Fruit fly (Drosophila melanogaster) whole organism, adult: Measurements from ENCODE around the gene rols.

Source experiments
- CG11617 ChIP-seq: fragments of 200-800 bp; sonication (Bioruptor generic); optimal IDR thresholded peaks from 2 replicates; lab custom pipeline; 2017; ENCODE audit warnings: mild to moderate bottlenecking, missing biosample characterization, missing genetic modification reagents, missing genetic modification characterization
- CG12768 ChIP-seq: fragments of 200-800 bp; sonication (Bioruptor generic); optimal IDR thresholded peaks from 2 replicates; lab custom pipeline; 2017; ENCODE audit warnings: missing biosample characterization, missing genetic modification characterization, mild to moderate bottlenecking, moderate library complexity, missing genetic modification reagents
- CG14711 ChIP-seq: fragments of 200-800 bp; sonication (Bioruptor generic); optimal IDR thresholded peaks from 2 replicates; lab custom pipeline; 2018; ENCODE audit warnings: missing biosample characterization, mild to moderate bottlenecking, missing genetic modification characterization, moderate library complexity
- CG1620 ChIP-seq: fragments of 200-800 bp; sonication (Bioruptor generic); optimal IDR thresholded peaks from 2 replicates; lab custom pipeline; 2016; ENCODE audit warnings: missing biosample characterization, missing genetic modification characterization
- CG5204 ChIP-seq: fragments of 200-800 bp; sonication (Bioruptor generic); optimal IDR thresholded peaks from 2 replicates; lab custom pipeline; 2016; ENCODE audit warnings: missing biosample characterization, missing genetic modification characterization
- CG7045 ChIP-seq: fragments of 200-800 bp; sonication (Bioruptor generic); optimal IDR thresholded peaks from 2 replicates; lab custom pipeline; 2017; ENCODE audit warnings: missing biosample characterization, mild to moderate bottlenecking, missing genetic modification characterization
- CG7101 ChIP-seq: fragments of 200-800 bp; sonication (Bioruptor generic); optimal IDR thresholded peaks from 2 replicates; lab custom pipeline; 2018; ENCODE audit warnings: missing biosample characterization, mild to moderate bottlenecking, missing genetic modification characterization, moderate library complexity
- Clk ChIP-seq: fragments of 200-800 bp; sonication (Bioruptor generic); optimal IDR thresholded peaks from 2 replicates; lab custom pipeline; 2017; ENCODE audit warnings: missing biosample characterization, missing genetic modification characterization
- Crg-1 ChIP-seq: fragments of 200-800 bp; sonication (Bioruptor generic); optimal IDR thresholded peaks from 2 replicates; lab custom pipeline; 2016; ENCODE audit warnings: missing biosample characterization, missing genetic modification characterization
- Hr96 ChIP-seq: fragments of 200-800 bp; sonication (Bioruptor generic); optimal IDR thresholded peaks from 2 replicates; lab custom pipeline; 2016; ENCODE audit warnings: missing biosample characterization, missing genetic modification characterization
- Mnt ChIP-seq: fragments of 200-800 bp; sonication (Bioruptor generic); optimal IDR thresholded peaks from 2 replicates; lab custom pipeline; 2016; ENCODE audit warnings: missing biosample characterization, mild to moderate bottlenecking, missing genetic modification characterization
- bab1 ChIP-seq: fragments of 200-800 bp; sonication (Bioruptor generic); optimal IDR thresholded peaks from 3 replicates; lab custom pipeline; 2019; ENCODE audit warnings: missing biosample characterization, mild to moderate bottlenecking, missing genetic modification characterization, moderate library complexity
- cic ChIP-seq: fragments of 200-800 bp; sonication (Bioruptor generic); optimal IDR thresholded peaks from 2 replicates; lab custom pipeline; 2017; ENCODE audit warnings: missing biosample characterization, mild to moderate bottlenecking, missing genetic modification characterization, moderate library complexity
- cnc ChIP-seq, 2 experiments: fragments of >200 bp; optimal IDR thresholded peaks; 2 replicates each; lab custom pipeline; 2017
- kay ChIP-seq: fragments of 200-800 bp; sonication (Bioruptor generic); peaks from one replicate; lab custom pipeline; 2016; ENCODE audit warnings: missing biosample characterization, missing genetic modification characterization, borderline replicate concordance
- ovo ChIP-seq: fragments of 200-800 bp; sonication (Bioruptor generic); optimal IDR thresholded peaks from 2 replicates; lab custom pipeline; 2016; ENCODE audit warnings: missing biosample characterization, missing genetic modification characterization
- pad ChIP-seq: fragments of 200-800 bp; sonication (Bioruptor generic); optimal IDR thresholded peaks from 3 replicates; lab custom pipeline; 2017; ENCODE audit warnings: missing biosample characterization, missing genetic modification characterization, mild to moderate bottlenecking, moderate library complexity, missing genetic modification reagents
- tj ChIP-seq: fragments of 200-800 bp; sonication (Bioruptor generic); optimal IDR thresholded peaks from 3 replicates; lab custom pipeline; 2017; ENCODE audit warnings: missing biosample characterization, mild to moderate bottlenecking, missing genetic modification characterization, moderate library complexity
- toe ChIP-seq: fragments of 200-800 bp; sonication (Bioruptor generic); optimal IDR thresholded peaks from 2 replicates; lab custom pipeline; 2016; ENCODE audit warnings: missing biosample characterization, missing genetic modification characterization

Gene rols

dm6 chr3L:12042087-12042486, 22.6 kb downstream of the rols start, which contains the start of gene CG6793:
Gene CG6793 (plus strand): TSS chr3L:12042387.
- TF ChIP-seq Mnt (GFP tag; lab: Kevin White, UChicago) (no peak), kay (GFP tag; lab: Kevin White, UChicago) (no peak), cnc (optimal IDR thresholded peaks at IDR 0.05; lab: Kevin White, UChicago) (no peak), bab1 (GFP tag; lab: Kevin White, UChicago) (no peak), cic (no peak), toe (no peak), Hr96 (GFP tag; lab: Kevin White, UChicago) (no peak), CG7045 (GFP tag; lab: Kevin White, UChicago) (no peak), Crg-1 (GFP tag; lab: Kevin White, UChicago) (no peak), CG1620 (GFP tag; lab: Kevin White, UChicago) (no peak), CG11617 (GFP tag; lab: Kevin White, UChicago) (no peak), ovo (GFP tag; lab: Kevin White, UChicago) (no peak), CG5204 (no peak), CG14711 (tag; lab: Kevin White, UChicago) (no peak), CG12768 (GFP tag; lab: Kevin White, UChicago) (no peak)

dm6 chr3L:12040313-12040924, 24.2 kb downstream of the rols start:
- peak; percentile 52 for TF ChIP-seq cic
- TF ChIP-seq CG7101 (tag; lab: Kevin White, UChicago): no peak

dm6 chr3L:12039084-12039483, 25.6 kb downstream of the rols start:
- no peak for TF ChIP-seq Mnt (GFP tag; lab: Kevin White, UChicago)
- TF ChIP-seq CG1620 (GFP tag; lab: Kevin White, UChicago): no peak
- no peak for TF ChIP-seq cnc (optimal IDR thresholded peaks at IDR 0.05; lab: Kevin White, UChicago)
- no peak for TF ChIP-seq cic
- no peak for TF ChIP-seq ovo (GFP tag; lab: Kevin White, UChicago)
- TF ChIP-seq CG14711 (tag; lab: Kevin White, UChicago): no peak
- TF ChIP-seq Crg-1 (GFP tag; lab: Kevin White, UChicago): no peak
- no peak for TF ChIP-seq Clk (GFP tag; lab: Kevin White, UChicago)
- no peak for TF ChIP-seq Hr96 (GFP tag; lab: Kevin White, UChicago)
- no peak for TF ChIP-seq CG7045 (GFP tag; lab: Kevin White, UChicago)

- no peak for TF ChIP-seq pad
Measured at dm6 chr3L:12037449-12038163, 27.1 kb downstream of the rols start.

- no peak for TF ChIP-seq Crg-1 (GFP tag; lab: Kevin White, UChicago)
- TF ChIP-seq pad: no peak
- no peak for TF ChIP-seq CG1620 (GFP tag; lab: Kevin White, UChicago)
Measured at dm6 chr3L:12036658-12037057, 28.0 kb downstream of the rols start.

- TF ChIP-seq bab1 (GFP tag; lab: Kevin White, UChicago) (no peak), CG11617 (GFP tag; lab: Kevin White, UChicago) (no peak)
Measured at dm6 chr3L:12032257-12032656, 32.4 kb downstream of the rols start, which contains the start of gene CG43993. Gene CG43993 (plus strand): TSS chr3L:12032557.

- TF ChIP-seq CG14711 (tag; lab: Kevin White, UChicago): no peak
- TF ChIP-seq bab1 (GFP tag; lab: Kevin White, UChicago): peak; percentile 20
- no peak for TF ChIP-seq cic
- no peak for TF ChIP-seq CG11617 (GFP tag; lab: Kevin White, UChicago)
Measured at dm6 chr3L:12030521-12030920, 34.1 kb downstream of the rols start.

- TF ChIP-seq kay (GFP tag; lab: Kevin White, UChicago) (peak; percentile 18), Mnt (GFP tag; lab: Kevin White, UChicago) (no peak)
Measured at dm6 chr3L:12028534-12029029, 36.1 kb downstream of the rols start.

- TF ChIP-seq ovo (GFP tag; lab: Kevin White, UChicago): no peak
- peak; percentile 92 for TF ChIP-seq tj
Measured at dm6 chr3L:12027929-12028328, 36.7 kb downstream of the rols start.
